Fruit fly (Drosophila melanogaster): ENCODE results near the gene Meltrin.

Meltrin gene

DNA sequence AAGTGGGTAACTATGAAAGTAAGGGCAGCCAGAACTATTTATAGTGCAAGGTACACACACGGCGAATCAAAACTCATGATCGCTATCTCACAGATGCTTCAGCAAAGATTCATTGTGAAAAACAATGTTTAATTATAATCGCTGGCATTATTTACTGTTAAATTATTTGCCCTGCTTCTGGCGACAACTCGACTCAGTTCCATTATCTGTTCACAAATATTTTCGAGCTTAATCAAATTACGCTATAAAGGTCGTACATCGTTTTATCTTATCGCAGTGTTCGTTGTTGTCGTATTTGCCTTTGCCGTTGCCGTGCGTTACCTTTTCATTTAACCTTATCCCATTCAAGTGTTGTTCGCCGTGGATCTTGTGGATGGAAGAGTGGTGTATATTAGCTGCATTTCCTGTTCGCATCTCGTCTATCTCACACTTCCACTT, 11.9 kb upstream of the Meltrin start (continued):
- TF ChIP-seq ems (GFP tag; optimal IDR thresholded peaks at IDR 0.05): no peak
- no peak for TF ChIP-seq CG2712 (tag; optimal IDR thresholded peaks at IDR 0.05)
- no peak for TF ChIP-seq MBD-R2 (GFP tag; IDR thresholded peaks at IDR 0.05)
- TF ChIP-seq CG1233 (GFP tag; optimal IDR thresholded peaks at IDR 0.05): peak; percentile 40
- no peak for TF ChIP-seq knrl (GFP tag; IDR thresholded peaks at IDR 0.05; ENCODE audit: partially characterized antibody)
- no peak for TF ChIP-seq CG42726 (GFP tag; IDR thresholded peaks at IDR 0.05; ENCODE audit: partially characterized antibody)
- TF ChIP-seq NC2α (GFP tag; optimal IDR thresholded peaks at IDR 0.05): no peak
- no peak for TF ChIP-seq CG3847 (GFP tag; IDR thresholded peaks at IDR 0.05)
- TF ChIP-seq bab2 (GFP tag; optimal IDR thresholded peaks at IDR 0.05): no peak
- peak; percentile 8 for TF ChIP-seq en (GFP tag; optimal IDR thresholded peaks at IDR 0.05)
- no peak for TF ChIP-seq kay (GFP tag; optimal IDR thresholded peaks at IDR 0.05)
- TF ChIP-seq danr (GFP tag; IDR thresholded peaks at IDR 0.05): no peak
- no peak for TF ChIP-seq CG17912 (GFP tag; optimal IDR thresholded peaks at IDR 0.05)
- no peak for TF ChIP-seq ap (GFP tag; IDR thresholded peaks at IDR 0.05)
- no peak for TF ChIP-seq vnd (GFP tag; IDR thresholded peaks at IDR 0.05; ENCODE audit: partially characterized antibody)
- TF ChIP-seq dmrt11E (tag; optimal IDR thresholded peaks at IDR 0.05): peak; percentile 4
- TF ChIP-seq Nf-YA (GFP tag; IDR thresholded peaks at IDR 0.05): no peak
- peak; percentile 4 for TF ChIP-seq CG15514 (GFP tag; optimal IDR thresholded peaks at IDR 0.05)
- no peak for TF ChIP-seq Nf-YC (tag; optimal IDR thresholded peaks at IDR 0.05)
- no peak for TF ChIP-seq CG43689 (GFP tag; IDR thresholded peaks at IDR 0.05)
- no peak for TF ChIP-seq Trl (optimal IDR thresholded peaks at IDR 0.05)
- no peak for TF ChIP-seq Trl (GFP tag; optimal IDR thresholded peaks at IDR 0.05)
- TF ChIP-seq Scr (GFP tag; IDR thresholded peaks at IDR 0.05; ENCODE audit: partially characterized antibody): no peak
- TF ChIP-seq odd (GFP tag; optimal IDR thresholded peaks at IDR 0.05): peak; percentile 7
- TF ChIP-seq cg (GFP tag; optimal IDR thresholded peaks at IDR 0.05): no peak
- peak; percentile 11 for TF ChIP-seq CG5245 (GFP tag; optimal IDR thresholded peaks at IDR 0.05)
- TF ChIP-seq Ptx1 (GFP tag; IDR thresholded peaks at IDR 0.05): no peak
- TF ChIP-seq slbo (GFP tag; IDR thresholded peaks at IDR 0.05): no peak
- no peak for TF ChIP-seq bsh (GFP tag; optimal IDR thresholded peaks at IDR 0.05)
- TF ChIP-seq CG16813 (GFP tag; IDR thresholded peaks at IDR 0.05; ENCODE audit: partially characterized antibody): no peak
- TF ChIP-seq CG12155 (GFP tag; optimal IDR thresholded peaks at IDR 0.05): no peak
- TF ChIP-seq zen2 (GFP tag; IDR thresholded peaks at IDR 0.05; ENCODE audit: partially characterized antibody): no peak
- TF ChIP-seq CG9727 (GFP tag; optimal IDR thresholded peaks at IDR 0.05): peak; percentile 29
- no peak for TF ChIP-seq HmgZ (tag; optimal IDR thresholded peaks at IDR 0.05)
- peak; percentile 30 for TF ChIP-seq caup (GFP tag; optimal IDR thresholded peaks at IDR 0.05; ENCODE audit: severe bottlenecking)
- no peak for TF ChIP-seq CG9215 (GFP tag; IDR thresholded peaks at IDR 0.05)
- no peak for TF ChIP-seq ara (GFP tag; IDR thresholded peaks at IDR 0.05)
- TF ChIP-seq rib (GFP tag; IDR thresholded peaks at IDR 0.05): no peak
- TF ChIP-seq sob (GFP tag; IDR thresholded peaks at IDR 0.05): no peak
- TF ChIP-seq gcm (GFP tag; optimal IDR thresholded peaks at IDR 0.05): no peak
- TF ChIP-seq ATbp (GFP tag; optimal IDR thresholded peaks at IDR 0.05): peak; percentile 55
- TF ChIP-seq Antp (GFP tag; optimal IDR thresholded peaks at IDR 0.05): no peak
- TF ChIP-seq CG17568 (GFP tag; optimal IDR thresholded peaks at IDR 0.05): peak; percentile 36
- no peak for TF ChIP-seq fd102C (GFP tag; optimal IDR thresholded peaks at IDR 0.05)
- peak; percentile 13 for TF ChIP-seq CG1603 (tag; optimal IDR thresholded peaks at IDR 0.05)
- TF ChIP-seq CG10321 (GFP tag; IDR thresholded peaks at IDR 0.05): no peak
- TF ChIP-seq NFAT (GFP tag; IDR thresholded peaks at IDR 0.05): no peak
- TF ChIP-seq row (GFP tag; IDR thresholded peaks at IDR 0.05): no peak
- no peak for TF ChIP-seq aop (GFP tag; IDR thresholded peaks at IDR 0.05)
- TF ChIP-seq cas (GFP tag; IDR thresholded peaks at IDR 0.05): no peak
- no peak for TF ChIP-seq Lim3 (GFP tag; IDR thresholded peaks at IDR 0.05)
- no peak for TF ChIP-seq CG14050 (GFP tag; IDR thresholded peaks at IDR 0.05)

Data from whole organism, embryonic.